Worm (Caenorhabditis elegans): ENCODE data around the gene Y49F6B.19.

- no peak for TF ChIP-seq bed-3 (GFP tag; optimal IDR thresholded peaks at IDR 0.05)
- TF ChIP-seq snpc-4 (tag; optimal IDR thresholded peaks at IDR 0.05), result no peak
- TF ChIP-seq ceh-43 (GFP tag; optimal IDR thresholded peaks at IDR 0.05), result no peak
- TF ChIP-seq nhr-76 (tag; optimal IDR thresholded peaks at IDR 0.05), result no peak
- TF ChIP-seq lin-13 (tag; optimal IDR thresholded peaks at IDR 0.05), result no peak
- TF ChIP-seq unc-39 (tag; optimal IDR thresholded peaks at IDR 0.05), result no peak
- TF ChIP-seq pha-4 (tag; optimal IDR thresholded peaks at IDR 0.05), result no peak
- TF ChIP-seq nhr-12 (tag; optimal IDR thresholded peaks at IDR 0.05), result no peak
- no peak for TF ChIP-seq elt-3 (tag; optimal IDR thresholded peaks at IDR 0.05)
- no peak for TF ChIP-seq ces-1 (GFP tag; optimal IDR thresholded peaks at IDR 0.05)
- TF ChIP-seq unc-62 (GFP tag; optimal IDR thresholded peaks at IDR 0.05), result no peak
- no peak for TF ChIP-seq lin-32 (GFP tag; optimal IDR thresholded peaks at IDR 0.05)
- TF ChIP-seq sptf-1 (tag; optimal IDR thresholded peaks at IDR 0.05), result no peak
- no peak for TF ChIP-seq tbx-8 (GFP tag; optimal IDR thresholded peaks at IDR 0.05)
These were observed 49.4 kb upstream of the Y49F6B.19 start, which contains the start of gene W10G11.2 for ce11 chrII:3561561-3561960.
